Worm (Caenorhabditis elegans) whole organism, L4 larva: ENCODE results near the gene H05C05.2.

Experiments
- F10B5.3 ChIP-seq: sonication (generic microtip); optimal IDR thresholded peaks from 2 replicates; lab custom pipeline; 2016; ENCODE audit warnings: mild to moderate bottlenecking, missing genetic modification characterization, missing compliant biosample characterization
- F44E2.7 ChIP-seq: fragments of 200-800 bp; sonication (Bioruptor generic); IDR thresholded peaks from 2 replicates; pipeline ENCODE4 v2.1.2; 2022; ENCODE audit warnings: missing genetic modification characterization, missing compliant biosample characterization
- F49E8.2 ChIP-seq: sonication (generic microtip); optimal IDR thresholded peaks from 2 replicates; lab custom pipeline; 2016; ENCODE audit warnings: missing compliant biosample characterization, mild to moderate bottlenecking, missing genetic modification characterization, borderline replicate concordance
- Y105C5A.15 ChIP-seq: fragments of 200-800 bp; sonication (Bioruptor generic); IDR thresholded peaks from 2 replicates; pipeline ENCODE4 v1.3.6; 2022; ENCODE audit warnings: missing genetic modification characterization, missing compliant biosample characterization
- Y48G9A.11 ChIP-seq: fragments of 200-800 bp; sonication (Bioruptor generic); IDR thresholded peaks from 2 replicates; pipeline ENCODE4 v1.3.6; 2022; ENCODE audit warnings: missing genetic modification reagents, missing genetic modification characterization, missing compliant biosample characterization
- Y75B8A.6 ChIP-seq: fragments of 200-800 bp; sonication (Bioruptor generic); IDR thresholded peaks from 2 replicates; pipeline ENCODE4 v1.3.6; 2022; ENCODE audit warnings: missing genetic modification reagents, missing genetic modification characterization, missing compliant biosample characterization
- ZK337.2 ChIP-seq: fragments of 200-800 bp; sonication (Bioruptor generic); IDR thresholded peaks from 2 replicates; pipeline ENCODE4 v1.3.6; 2022; ENCODE audit warnings: missing genetic modification reagents, missing genetic modification characterization, missing compliant biosample characterization
- ZK546.5 ChIP-seq, 2 experiments: sonication (generic microtip); optimal IDR thresholded peaks; 2 replicates each; lab custom pipeline; 2017; ENCODE audit warnings: missing biosample characterization in 2 of 2, missing genetic modification characterization in 2 of 2
- attf-4 ChIP-seq: sonication (generic microtip); optimal IDR thresholded peaks from 3 replicates; lab custom pipeline; 2017; ENCODE audit warnings: missing biosample characterization, missing genetic modification characterization
- ceh-20 ChIP-seq: fragments of 200-800 bp; sonication (Bioruptor generic); IDR thresholded peaks from 2 replicates; pipeline ENCODE4 v1.3.6; 2022; ENCODE audit warnings: missing genetic modification reagents, missing genetic modification characterization, missing compliant biosample characterization
- ceh-62 ChIP-seq: sonication (generic microtip); optimal IDR thresholded peaks from 2 replicates; lab custom pipeline; 2017; ENCODE audit warnings: missing biosample characterization, missing genetic modification characterization
- daf-16 ChIP-seq, 3 experiments: sonication (generic microtip); optimal IDR thresholded peaks; 2 replicates each; lab custom pipeline; 2016 to 2017; ENCODE audit warnings: missing genetic modification characterization in 3 of 3, missing genetic modification reagents in 3 of 3, mild to moderate bottlenecking in 2 of 3, missing compliant biosample characterization in 2 of 3, missing biosample characterization in 1 of 3, moderate library complexity in 1 of 3
- daf-19 ChIP-seq: fragments of 200-800 bp; sonication (Bioruptor generic); conservative IDR thresholded peaks from 2 replicates; pipeline ENCODE4 v1.3.6; 2022; ENCODE audit warnings: missing genetic modification characterization, missing compliant biosample characterization
- dmd-6 ChIP-seq: fragments of 200-800 bp; sonication (Bioruptor generic); IDR thresholded peaks from 2 replicates; pipeline ENCODE4 v1.3.6; 2022; ENCODE audit warnings: missing genetic modification reagents, missing genetic modification characterization, missing compliant biosample characterization
- dmd-9 ChIP-seq: fragments of 200-800 bp; sonication (Bioruptor generic); IDR thresholded peaks from 2 replicates; pipeline ENCODE4 v1.3.6; 2022; ENCODE audit warnings: missing genetic modification reagents, missing genetic modification characterization, missing compliant biosample characterization
- dve-1 ChIP-seq: sonication (generic microtip); optimal IDR thresholded peaks from 2 replicates; lab custom pipeline; 2017; ENCODE audit warnings: antibody characterized with exemption, mild to moderate bottlenecking, missing genetic modification characterization, missing compliant biosample characterization; ENCODE audit not compliant: insufficient read depth
- egl-27 ChIP-seq: sonication (generic microtip); optimal IDR thresholded peaks from 3 replicates; lab custom pipeline; 2017; ENCODE audit warnings: missing biosample characterization, missing genetic modification reagents, missing genetic modification characterization
- egl-43 ChIP-seq: fragments of 200-800 bp; sonication (Bioruptor generic); IDR thresholded peaks from 2 replicates; pipeline ENCODE4 v1.3.6; 2022; ENCODE audit warnings: missing genetic modification reagents, missing genetic modification characterization, missing compliant biosample characterization
- hlh-11 ChIP-seq: fragments of 200-800 bp; sonication (Bioruptor generic); optimal IDR thresholded peaks from 2 replicates; lab custom pipeline; 2018; ENCODE audit warnings: mild to moderate bottlenecking, missing genetic modification characterization, missing compliant biosample characterization
- hlh-30 ChIP-seq: sonication (generic microtip); optimal IDR thresholded peaks from 2 replicates; lab custom pipeline; 2017; ENCODE audit warnings: antibody characterized with exemption, mild to moderate bottlenecking, missing genetic modification characterization, missing compliant biosample characterization; ENCODE audit not compliant: insufficient read depth
- lim-7 ChIP-seq: fragments of 200-800 bp; sonication (Bioruptor generic); IDR thresholded peaks from 2 replicates; pipeline ENCODE4 v1.3.6; 2022; ENCODE audit warnings: missing genetic modification characterization, missing compliant biosample characterization
- lin-29 ChIP-seq: fragments of 200-800 bp; sonication (Bioruptor generic); IDR thresholded peaks from 2 replicates; pipeline ENCODE4 v1.3.6; 2022; ENCODE audit warnings: missing genetic modification reagents, missing genetic modification characterization, missing compliant biosample characterization
- lin-38 ChIP-seq: fragments of 200-800 bp; sonication (Bioruptor generic); IDR thresholded peaks from 2 replicates; pipeline ENCODE4 v1.3.6; 2022; ENCODE audit warnings: missing genetic modification reagents, missing genetic modification characterization, missing compliant biosample characterization
- lir-3 ChIP-seq: sonication (generic microtip); optimal IDR thresholded peaks from 2 replicates; lab custom pipeline; 2016; ENCODE audit warnings: mild to moderate bottlenecking, missing genetic modification characterization, missing compliant biosample characterization
- lsy-2 ChIP-seq, 2 experiments: fragments of 150-350 bp in 1 of 2; sonication (generic microtip) in 1 of 2; optimal IDR thresholded peaks; 2 replicates each; lab custom pipeline; 2014 to 2017; ENCODE audit warnings: missing biosample characterization in 2 of 2, missing genetic modification characterization in 2 of 2
- mdl-1 ChIP-seq, 2 experiments: fragments of 150-350 bp in 1 of 2; sonication (generic microtip) in 1 of 2; optimal IDR thresholded peaks; 2 replicates each; lab custom pipeline; 2014 to 2017; ENCODE audit warnings: missing biosample characterization in 2 of 2, missing genetic modification characterization in 2 of 2
- mxl-3 ChIP-seq: fragments of 200-800 bp; sonication (Bioruptor generic); optimal IDR thresholded peaks from 2 replicates; lab custom pipeline; 2018; ENCODE audit warnings: mild to moderate bottlenecking, missing genetic modification characterization, missing compliant biosample characterization
- nhr-10 ChIP-seq: fragments of 150-350 bp; optimal IDR thresholded peaks from 2 replicates; lab custom pipeline; 2014; ENCODE audit warnings: missing biosample characterization, missing genetic modification characterization
- nhr-111 ChIP-seq: fragments of 200-800 bp; sonication (Bioruptor generic); optimal IDR thresholded peaks from 2 replicates; lab custom pipeline; 2018; ENCODE audit warnings: mild to moderate bottlenecking, missing genetic modification characterization, missing compliant biosample characterization
- nhr-237 ChIP-seq: sonication (generic microtip); optimal IDR thresholded peaks from 2 replicates; lab custom pipeline; 2017; ENCODE audit warnings: missing biosample characterization, missing genetic modification characterization
- nhr-25 ChIP-seq: sonication (generic microtip); optimal IDR thresholded peaks from 2 replicates; lab custom pipeline; 2017; ENCODE audit warnings: missing genetic modification characterization, mild to moderate bottlenecking, missing compliant biosample characterization, antibody characterized with exemption, moderate library complexity, borderline replicate concordance; ENCODE audit not compliant: insufficient read depth
- nhr-28 ChIP-seq: fragments of 150-350 bp; optimal IDR thresholded peaks from 2 replicates; lab custom pipeline; 2014; ENCODE audit warnings: missing biosample characterization, missing genetic modification characterization
- snpc-4 ChIP-seq: fragments of 150-350 bp; optimal IDR thresholded peaks from 2 replicates; lab custom pipeline; 2014; ENCODE audit warnings: missing biosample characterization, missing genetic modification characterization
- spr-3 ChIP-seq: fragments of 200-800 bp; sonication (Bioruptor generic); optimal IDR thresholded peaks from 2 replicates; lab custom pipeline; 2018; ENCODE audit warnings: mild to moderate bottlenecking, missing genetic modification characterization, missing compliant biosample characterization
- tag-97 ChIP-seq: fragments of 200-800 bp; sonication (Bioruptor generic); IDR thresholded peaks from 2 replicates; pipeline ENCODE4 v1.3.6; 2022; ENCODE audit warnings: missing genetic modification characterization, missing compliant biosample characterization
- tra-1 ChIP-seq: fragments of 200-800 bp; sonication (Bioruptor generic); IDR thresholded peaks from 2 replicates; pipeline ENCODE4 v1.3.6; 2022; ENCODE audit warnings: missing genetic modification reagents, missing genetic modification characterization, missing compliant biosample characterization
- unc-130 ChIP-seq: sonication (generic microtip); optimal IDR thresholded peaks from 2 replicates; lab custom pipeline; 2016; ENCODE audit warnings: missing genetic modification reagents, missing genetic modification characterization, missing compliant biosample characterization
- unc-62 ChIP-seq, 3 experiments: fragments of 150-350 bp in 1 of 3; sonication (generic microtip); optimal IDR thresholded peaks in 2 of 3; peaks in 1 of 3; 1 replicate in 1 of 3; 2 replicates in 2 of 3; lab custom pipeline; 2014 to 2017; ENCODE audit warnings: missing biosample characterization in 3 of 3, missing genetic modification characterization in 3 of 3, missing genetic modification reagents in 3 of 3, missing genotype in 1 of 3
- zip-11 ChIP-seq: fragments of 200-800 bp; sonication (Bioruptor generic); IDR thresholded peaks from 2 replicates; pipeline ENCODE4 v1.3.6; 2022; ENCODE audit warnings: missing genetic modification characterization, missing compliant biosample characterization
- zip-2 ChIP-seq: fragments of 150-350 bp; optimal IDR thresholded peaks from 2 replicates; lab custom pipeline; 2014; ENCODE audit warnings: missing biosample characterization, missing genetic modification characterization

H05C05.2 gene

ce11 chrIII:2946626-2947168 is 18.7 kb downstream of the H05C05.2 start, which contains the start of gene H05C05.1:
TSS of gene H05C05.1 (plus strand) at chrIII:2947118.
- peak; percentile 91 for TF ChIP-seq F49E8.2 (tag; lab: Kevin White, UChicago)
- no peak for TF ChIP-seq tag-97
- no peak for TF ChIP-seq daf-19 (GFP tag; lab: Robert Waterston, UW)
- no peak for TF ChIP-seq dmd-9 (GFP tag; lab: Robert Waterston, UW)
- TF ChIP-seq unc-130 (GFP tag; lab: Kevin White, UChicago), result peak; percentile 16
- peak; percentile 64; the same call in 1 of the 2 replicates for TF ChIP-seq lin-38 (GFP tag; lab: Robert Waterston, UW)

ce11 chrIII:2946101-2946500 is 19.3 kb downstream of the H05C05.2 start, which contains the start of gene H05C05.4:
TSS of gene H05C05.4 (minus strand) at chrIII:2946201.
- TF ChIP-seq hlh-11 (tag; lab: Kevin White, UChicago) (no peak), tra-1 (GFP tag; lab: Robert Waterston, UW) (no peak), zip-2 (tag; lab: Kevin White, UChicago) (no peak), hlh-30 (tag; lab: Kevin White, UChicago) (no peak), lim-7 (GFP tag; lab: Robert Waterston, UW) (no peak), egl-27 (tag; lab: Kevin White, UChicago) (no peak)

- TF ChIP-seq lsy-2 (tag; optimal IDR thresholded peaks at IDR 0.05; lab: Kevin White, UChicago) (no peak), ceh-20 (GFP tag; lab: Robert Waterston, UW) (no peak), nhr-111 (GFP tag; lab: Kevin White, UChicago) (no peak), F44E2.7 (no peak), nhr-28 (tag; lab: Kevin White, UChicago) (no peak), zip-11 (GFP tag; lab: Robert Waterston, UW) (no peak), mxl-3 (GFP tag; lab: Kevin White, UChicago) (no peak), lim-7 (GFP tag; lab: Robert Waterston, UW) (no peak), lin-29 (no peak), snpc-4 (no peak), dve-1 (tag; lab: Kevin White, UChicago) (no peak), lir-3 (no peak), Y75B8A.6 (GFP tag; lab: Robert Waterston, UW) (no peak), attf-4 (tag; lab: Kevin White, UChicago) (no peak), hlh-11 (tag; lab: Kevin White, UChicago) (no peak), ceh-62 (tag; lab: Kevin White, UChicago) (no peak)
- TF ChIP-seq, all 104 proteins: peak for 0
These were observed 21.4 kb downstream of the H05C05.2 start, which contains the start of gene R10F2.6 for ce11 chrIII:2943995-2944394. TSS of gene R10F2.6 (minus strand) at chrIII:2944095.

- peak in 1 of 2 experiments; percentile 94 for TF ChIP-seq unc-62 (GFP tag; optimal IDR thresholded peaks at IDR 0.05 in 1 of 2; lab: Kevin White, UChicago)
- no peak for TF ChIP-seq unc-62 (tag; optimal IDR thresholded peaks at IDR 0.05; lab: Kevin White, UChicago)
- no peak for TF ChIP-seq daf-19 (GFP tag; lab: Robert Waterston, UW)
These were observed 23.9 kb downstream of the H05C05.2 start for ce11 chrIII:2941578-2941977.

ce11 chrIII:2937780-2938179 is 27.7 kb downstream of the H05C05.2 start:
- TF ChIP-seq dmd-6 (GFP tag; lab: Robert Waterston, UW), result no peak
- no peak for TF ChIP-seq daf-19 (GFP tag; lab: Robert Waterston, UW)
- TF ChIP-seq spr-3 (GFP tag; lab: Kevin White, UChicago), result no peak
- TF ChIP-seq Y48G9A.11, result no peak
- TF ChIP-seq daf-16 (GFP tag; optimal IDR thresholded peaks at IDR 0.05; lab: Kevin White, UChicago), result no peak
- TF ChIP-seq daf-16 (tag; optimal IDR thresholded peaks at IDR 0.05; lab: Kevin White, UChicago), result no peak
- no peak for TF ChIP-seq F10B5.3 (tag; lab: Kevin White, UChicago)
- TF ChIP-seq ZK546.5 (tag; optimal IDR thresholded peaks at IDR 0.05; lab: Kevin White, UChicago), result no peak
- no peak for TF ChIP-seq nhr-25
- TF ChIP-seq ZK337.2 (GFP tag; lab: Robert Waterston, UW), result no peak
- TF ChIP-seq mdl-1 (tag; optimal IDR thresholded peaks at IDR 0.05; lab: Kevin White, UChicago), result no peak
- TF ChIP-seq tag-97, result no peak
- no peak for TF ChIP-seq Y105C5A.15
- no peak for TF ChIP-seq nhr-237
- TF ChIP-seq egl-43 (GFP tag; lab: Robert Waterston, UW), result no peak
- TF ChIP-seq nhr-10 (tag; lab: Kevin White, UChicago), result no peak
